Worm (Caenorhabditis elegans) whole organism, L2 larva: ENCODE measurements around the gene jud-4.

Source experiments
- C34F6.9 ChIP-seq: fragments of 150-350 bp; optimal IDR thresholded peaks from 2 replicates; lab custom pipeline; 2014; ENCODE audit warnings: missing biosample characterization, missing genetic modification characterization
- F13H6.1 ChIP-seq: sonication (generic microtip); optimal IDR thresholded peaks from 2 replicates; lab custom pipeline; 2016; ENCODE audit warnings: missing genetic modification characterization, missing compliant biosample characterization
- R02D3.7 ChIP-seq: fragments of 150-350 bp; optimal IDR thresholded peaks from 2 replicates; lab custom pipeline; 2014; ENCODE audit warnings: missing biosample characterization, missing genetic modification characterization
- Y55F3AM.14 ChIP-seq: fragments of 200-800 bp; sonication (Bioruptor generic); optimal IDR thresholded peaks from 2 replicates; lab custom pipeline; 2018; ENCODE audit warnings: mild to moderate bottlenecking, missing genetic modification characterization, missing compliant biosample characterization
- ZK546.5 ChIP-seq: sonication (generic microtip); optimal IDR thresholded peaks from 2 replicates; lab custom pipeline; 2017; ENCODE audit warnings: missing biosample characterization, missing genetic modification characterization
- alr-1 ChIP-seq: fragments of 150-350 bp; optimal IDR thresholded peaks from 2 replicates; lab custom pipeline; 2014; ENCODE audit warnings: missing biosample characterization, missing genetic modification characterization
- aly-2 ChIP-seq: fragments of 150-350 bp; optimal IDR thresholded peaks from 2 replicates; lab custom pipeline; 2014; ENCODE audit warnings: missing biosample characterization, missing genetic modification characterization
- ama-1 ChIP-seq: fragments of 150-350 bp; optimal IDR thresholded peaks from 2 replicates; lab custom pipeline; 2018; ENCODE audit warnings: inconsistent platforms
- blmp-1 ChIP-seq: sonication (generic microtip); optimal IDR thresholded peaks from 2 replicates; lab custom pipeline; 2017; ENCODE audit warnings: missing genetic modification characterization, mild to moderate bottlenecking, missing compliant biosample characterization, antibody characterized with exemption, moderate library complexity; ENCODE audit not compliant: insufficient read depth
- ceh-16 ChIP-seq: fragments of 150-350 bp; optimal IDR thresholded peaks from 2 replicates; lab custom pipeline; 2014; ENCODE audit warnings: missing biosample characterization, missing genetic modification characterization
- ceh-82 ChIP-seq: fragments of 150-350 bp; optimal IDR thresholded peaks from 2 replicates; lab custom pipeline; 2014; ENCODE audit warnings: missing biosample characterization, missing genetic modification characterization
- crh-2 ChIP-seq: sonication (generic microtip); optimal IDR thresholded peaks from 2 replicates; lab custom pipeline; 2017; ENCODE audit warnings: missing biosample characterization, missing genetic modification characterization
- dmd-4 ChIP-seq: sonication (generic microtip); optimal IDR thresholded peaks from 2 replicates; lab custom pipeline; 2017; ENCODE audit warnings: missing biosample characterization, missing genetic modification characterization
- egl-27 ChIP-seq: sonication (generic microtip); optimal IDR thresholded peaks from 3 replicates; lab custom pipeline; 2017; ENCODE audit warnings: missing biosample characterization, missing genetic modification reagents, missing genetic modification characterization
- elt-1 ChIP-seq: fragments of 150-350 bp; optimal IDR thresholded peaks from 2 replicates; lab custom pipeline; 2014; ENCODE audit warnings: missing biosample characterization, missing genetic modification characterization
- elt-3 ChIP-seq: sonication (generic microtip); optimal IDR thresholded peaks from 2 replicates; lab custom pipeline; 2017; ENCODE audit warnings: missing biosample characterization, missing genetic modification characterization
- fos-1 ChIP-seq: fragments of 150-350 bp; optimal IDR thresholded peaks from 2 replicates; lab custom pipeline; 2014; ENCODE audit warnings: missing biosample characterization, missing genetic modification characterization
- gmeb-1 ChIP-seq: fragments of 150-350 bp; optimal IDR thresholded peaks from 2 replicates; lab custom pipeline; 2014; ENCODE audit warnings: missing biosample characterization, missing genetic modification characterization
- lin-11 ChIP-seq: fragments of 150-350 bp; sonication (generic microtip); optimal IDR thresholded peaks from 2 replicates; lab custom pipeline; 2014; ENCODE audit warnings: missing biosample characterization, missing genetic modification characterization, inconsistent platforms, mixed read lengths
- lin-13 ChIP-seq: fragments of 150-350 bp; optimal IDR thresholded peaks from 2 replicates; lab custom pipeline; 2014; ENCODE audit warnings: missing biosample characterization, missing genetic modification reagents, missing genetic modification characterization
- lin-39 ChIP-seq: fragments of 150-350 bp; optimal IDR thresholded peaks from 2 replicates; lab custom pipeline; 2014; ENCODE audit warnings: missing biosample characterization, missing genetic modification reagents, missing genetic modification characterization
- lsy-2 ChIP-seq, 2 experiments: fragments of 150-350 bp in 1 of 2; sonication (generic microtip) in 1 of 2; optimal IDR thresholded peaks; 2 replicates each; lab custom pipeline; 2014 to 2017; ENCODE audit warnings: missing biosample characterization in 2 of 2, missing genetic modification characterization in 2 of 2
- mab-5 ChIP-seq: fragments of 150-350 bp; optimal IDR thresholded peaks from 2 replicates; lab custom pipeline; 2014; ENCODE audit warnings: missing biosample characterization, missing genetic modification characterization
- mbf-1 ChIP-seq: sonication (generic microtip); optimal IDR thresholded peaks from 2 replicates; lab custom pipeline; 2017; ENCODE audit warnings: missing biosample characterization, missing genetic modification characterization
- mdl-1 ChIP-seq, 2 experiments: fragments of 150-350 bp in 1 of 2; sonication (generic microtip) in 1 of 2; optimal IDR thresholded peaks; 2 replicates each; lab custom pipeline; 2017; ENCODE audit warnings: missing biosample characterization in 2 of 2, missing genetic modification characterization in 2 of 2
- nhr-10 ChIP-seq: sonication (generic microtip); optimal IDR thresholded peaks from 2 replicates; lab custom pipeline; 2017; ENCODE audit warnings: missing biosample characterization, missing genetic modification characterization
- nhr-11 ChIP-seq: fragments of 150-350 bp; optimal IDR thresholded peaks from 2 replicates; lab custom pipeline; 2014; ENCODE audit warnings: missing biosample characterization, missing genetic modification characterization
- nhr-12 ChIP-seq: fragments of 150-350 bp; optimal IDR thresholded peaks from 2 replicates; lab custom pipeline; 2014; ENCODE audit warnings: missing biosample characterization, missing genetic modification characterization
- nhr-129 ChIP-seq: fragments of 150-350 bp; optimal IDR thresholded peaks from 2 replicates; lab custom pipeline; 2014; ENCODE audit warnings: missing biosample characterization, missing genetic modification characterization
- nhr-21 ChIP-seq: fragments of 150-350 bp; optimal IDR thresholded peaks from 2 replicates; lab custom pipeline; 2014; ENCODE audit warnings: missing biosample characterization, missing genetic modification characterization
- nhr-23 ChIP-seq: fragments of 150-350 bp; optimal IDR thresholded peaks from 2 replicates; lab custom pipeline; 2014; ENCODE audit warnings: missing biosample characterization, missing genetic modification reagents, missing genetic modification characterization
- nhr-237 ChIP-seq: fragments of 150-350 bp; optimal IDR thresholded peaks from 2 replicates; lab custom pipeline; 2014; ENCODE audit warnings: missing biosample characterization, missing genetic modification characterization
- nhr-25 ChIP-seq: fragments of 150-350 bp; sonication (generic microtip); optimal IDR thresholded peaks from 3 replicates; lab custom pipeline; 2014; ENCODE audit warnings: missing biosample characterization, missing genetic modification characterization
- nhr-6 ChIP-seq: fragments of 150-350 bp; optimal IDR thresholded peaks from 2 replicates; lab custom pipeline; 2014; ENCODE audit warnings: missing biosample characterization, missing genetic modification characterization
- nhr-77 ChIP-seq: fragments of 150-350 bp; optimal IDR thresholded peaks from 2 replicates; lab custom pipeline; 2014; ENCODE audit warnings: missing biosample characterization, missing genetic modification characterization
- peb-1 ChIP-seq: fragments of 150-350 bp; optimal IDR thresholded peaks from 2 replicates; lab custom pipeline; 2014; ENCODE audit warnings: missing biosample characterization, missing genetic modification characterization
- sem-4 ChIP-seq: fragments of 150-350 bp; optimal IDR thresholded peaks from 2 replicates; lab custom pipeline; 2014; ENCODE audit warnings: missing biosample characterization, missing genetic modification reagents, missing genetic modification characterization
- skn-1 ChIP-seq: sonication (generic microtip); optimal IDR thresholded peaks from 2 replicates; lab custom pipeline; 2017; ENCODE audit warnings: missing biosample characterization, missing genetic modification characterization
- sma-3 ChIP-seq: sonication (generic microtip); optimal IDR thresholded peaks from 2 replicates; lab custom pipeline; 2016; ENCODE audit warnings: missing genetic modification reagents, missing genetic modification characterization, missing compliant biosample characterization
- sma-9 ChIP-seq, 2 experiments: fragments of 150-350 bp in 1 of 2; sonication (generic microtip) in 1 of 2; optimal IDR thresholded peaks; 2 replicates each; lab custom pipeline; 2014 to 2016; ENCODE audit warnings: missing genetic modification characterization in 2 of 2, mild to moderate bottlenecking in 1 of 2, missing biosample characterization in 1 of 2, missing compliant biosample characterization in 1 of 2, missing genetic modification reagents in 1 of 2, moderate library complexity in 1 of 2
- snpc-4 ChIP-seq: fragments of 150-350 bp; optimal IDR thresholded peaks from 2 replicates; lab custom pipeline; 2014; ENCODE audit warnings: missing biosample characterization, missing genetic modification characterization
- unc-39 ChIP-seq: fragments of 150-350 bp; optimal IDR thresholded peaks from 2 replicates; lab custom pipeline; 2014; ENCODE audit warnings: missing biosample characterization, missing genetic modification characterization
- unc-55 ChIP-seq: fragments of 150-350 bp; sonication (generic microtip); optimal IDR thresholded peaks from 3 replicates; lab custom pipeline; 2014; ENCODE audit warnings: missing biosample characterization, missing genetic modification reagents, missing genetic modification characterization
- unc-62 ChIP-seq: fragments of 150-350 bp; optimal IDR thresholded peaks from 2 replicates; lab custom pipeline; 2014; ENCODE audit warnings: missing biosample characterization, missing genetic modification reagents, missing genetic modification characterization
- zag-1 ChIP-seq: fragments of 150-350 bp; optimal IDR thresholded peaks from 2 replicates; lab custom pipeline; 2014; ENCODE audit warnings: missing biosample characterization, missing genetic modification characterization
- ztf-1 ChIP-seq: fragments of 200-800 bp; sonication (Bioruptor generic); conservative IDR thresholded peaks from 2 replicates; pipeline ENCODE4 v1.3.6; 2022; ENCODE audit warnings: missing genetic modification characterization, missing compliant biosample characterization
- ztf-11 ChIP-seq: sonication (generic microtip); optimal IDR thresholded peaks from 2 replicates; lab custom pipeline; 2017; ENCODE audit warnings: missing biosample characterization, missing genetic modification characterization
- ztf-4 ChIP-seq: fragments of 150-350 bp; optimal IDR thresholded peaks from 2 replicates; lab custom pipeline; 2014; ENCODE audit warnings: missing biosample characterization, missing genetic modification characterization

jud-4 gene

DNA sequence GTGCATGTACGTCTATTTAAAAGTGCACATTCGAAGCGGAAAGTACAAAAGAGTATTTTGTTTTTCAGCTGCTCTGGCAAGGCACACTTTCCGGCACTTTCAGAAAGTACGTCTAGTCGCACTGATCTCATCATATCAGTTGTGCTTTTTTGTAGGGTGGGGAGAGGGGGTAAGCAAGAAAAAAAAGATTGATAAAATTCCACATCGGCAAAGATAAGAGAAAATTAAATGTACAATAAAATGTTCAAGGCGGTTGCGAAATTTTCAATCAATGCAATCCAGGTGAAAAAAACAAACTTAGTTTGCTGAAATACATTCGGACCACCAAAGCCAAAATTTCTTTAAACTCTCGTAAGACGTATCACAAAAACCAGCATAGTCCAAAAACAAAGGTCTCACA, 7.7 kb upstream of the jud-4 start:
- TF ChIP-seq sma-9 (GFP tag; optimal IDR thresholded peaks at IDR 0.05; lab: Kevin White, UChicago) (peak; percentile 46), sma-9 (tag; optimal IDR thresholded peaks at IDR 0.05; lab: Kevin White, UChicago) (no peak), skn-1 (tag; lab: Kevin White, UChicago) (no peak)

DNA sequence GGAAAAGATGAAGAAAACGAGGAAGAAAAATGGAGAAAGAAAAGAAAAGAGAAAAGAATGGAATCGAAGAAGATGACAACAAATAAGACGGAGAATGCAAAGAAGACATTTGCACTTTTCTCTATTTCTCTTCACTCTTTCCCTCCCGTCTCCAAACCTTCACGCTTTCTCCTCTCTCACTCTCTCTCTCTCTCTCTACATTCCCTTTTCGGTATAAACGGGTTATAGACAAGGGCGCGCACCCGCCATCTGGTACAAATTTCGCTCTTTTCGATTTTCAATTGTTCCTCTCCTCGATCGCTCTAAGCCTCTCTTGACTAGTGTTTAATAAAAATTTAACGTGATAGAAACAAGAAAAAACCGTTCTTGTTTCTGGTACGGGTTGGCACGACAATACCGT, 7.1 kb upstream of the jud-4 start:
- TF ChIP-seq sma-3 (peak; percentile 70), ama-1 (lab: Kevin White, UChicago) (no peak), ztf-4 (peak; percentile 80), nhr-23 (tag; lab: Kevin White, UChicago) (no peak), dmd-4 (tag; lab: Kevin White, UChicago) (no peak), skn-1 (tag; lab: Kevin White, UChicago) (no peak), ztf-1 (GFP tag; lab: Robert Waterston, UW) (no peak), snpc-4 (tag; lab: Kevin White, UChicago) (peak; percentile 36), nhr-10 (tag; lab: Kevin White, UChicago) (no peak), lin-39 (tag; lab: Kevin White, UChicago) (no peak), unc-39 (tag; lab: Kevin White, UChicago) (no peak), egl-27 (tag; lab: Kevin White, UChicago) (peak; percentile 87), fos-1 (peak; percentile 53), mbf-1 (no peak), lsy-2 (tag; optimal IDR thresholded peaks at IDR 0.05; lab: Kevin White, UChicago) (peak; percentile 22 to 76), R02D3.7 (tag; lab: Kevin White, UChicago) (no peak), nhr-11 (tag; lab: Kevin White, UChicago) (no peak), nhr-129 (peak; percentile 92), zag-1 (tag; lab: Kevin White, UChicago) (peak; percentile 38), crh-2 (tag; lab: Kevin White, UChicago) (peak; percentile 82), ZK546.5 (tag; lab: Kevin White, UChicago) (no peak), ceh-16 (tag; lab: Kevin White, UChicago) (peak; percentile 51), blmp-1 (tag; lab: Kevin White, UChicago) (peak; percentile 100), F13H6.1 (tag; lab: Kevin White, UChicago) (peak; percentile 90), lin-13 (GFP tag; lab: Kevin White, UChicago) (peak; percentile 74), nhr-6 (tag; lab: Kevin White, UChicago) (peak; percentile 81), C34F6.9 (tag; lab: Kevin White, UChicago) (peak; percentile 86), ceh-82 (tag; lab: Kevin White, UChicago) (no peak), alr-1 (tag; lab: Kevin White, UChicago) (no peak), nhr-77 (tag; lab: Kevin White, UChicago) (no peak), mdl-1 (tag; optimal IDR thresholded peaks at IDR 0.05; lab: Kevin White, UChicago) (peak; percentile 48 to 73), nhr-12 (tag; lab: Kevin White, UChicago) (no peak), nhr-25 (peak; percentile 92), mab-5 (peak; percentile 70), elt-3 (tag; lab: Kevin White, UChicago) (no peak), unc-62 (GFP tag; lab: Kevin White, UChicago) (no peak), sem-4 (tag; lab: Kevin White, UChicago) (peak; percentile 93), unc-55 (peak; percentile 94), gmeb-1 (peak; percentile 38), aly-2 (tag; lab: Kevin White, UChicago) (no peak), ztf-11 (tag; lab: Kevin White, UChicago) (no peak), nhr-237 (tag; lab: Kevin White, UChicago) (no peak), peb-1 (no peak), Y55F3AM.14 (peak; percentile 48), nhr-21 (tag; lab: Kevin White, UChicago) (peak; percentile 89), elt-1 (no peak), lin-11 (tag; lab: Kevin White, UChicago) (no peak), sma-9 (GFP tag; optimal IDR thresholded peaks at IDR 0.05; lab: Kevin White, UChicago) (peak; percentile 94), sma-9 (tag; optimal IDR thresholded peaks at IDR 0.05; lab: Kevin White, UChicago) (no peak)
